Fruit fly (Drosophila melanogaster): ENCODE measurements around the gene pyd.

dm6 chr3R:8798332-8798731 lies 133.4 kb downstream of the pyd start:
- TF ChIP-seq psq (optimal IDR thresholded peaks at IDR 0.05) (no peak), h (optimal IDR thresholded peaks at IDR 0.05) (no peak), Sin3A (optimal IDR thresholded peaks at IDR 0.05) (no peak), insv (optimal IDR thresholded peaks at IDR 0.05) (no peak)

Data from Kc167 (cell line).